Worm (Caenorhabditis elegans) whole organism, L2 larva: ENCODE measurements around the gene catp-2.

ENCODE experiments used
- lin-39 ChIP-seq: fragments of 150-350 bp; optimal IDR thresholded peaks from 2 replicates; lab custom pipeline; 2014; ENCODE audit warnings: missing biosample characterization, missing genetic modification reagents, missing genetic modification characterization
- snpc-4 ChIP-seq: fragments of 150-350 bp; optimal IDR thresholded peaks from 2 replicates; lab custom pipeline; 2014; ENCODE audit warnings: missing biosample characterization, missing genetic modification characterization
- unc-39 ChIP-seq: fragments of 150-350 bp; optimal IDR thresholded peaks from 2 replicates; lab custom pipeline; 2014; ENCODE audit warnings: missing biosample characterization, missing genetic modification characterization
- unc-55 ChIP-seq: fragments of 150-350 bp; sonication (generic microtip); optimal IDR thresholded peaks from 3 replicates; lab custom pipeline; 2014; ENCODE audit warnings: missing biosample characterization, missing genetic modification reagents, missing genetic modification characterization
- ztf-4 ChIP-seq: fragments of 150-350 bp; optimal IDR thresholded peaks from 2 replicates; lab custom pipeline; 2014; ENCODE audit warnings: missing biosample characterization, missing genetic modification characterization

- TF ChIP-seq lin-39 (tag; lab: Kevin White, UChicago) (no peak), unc-55 (GFP tag; lab: Kevin White, UChicago) (no peak), ztf-4 (tag; lab: Kevin White, UChicago) (no peak), unc-39 (tag; lab: Kevin White, UChicago) (no peak), snpc-4 (tag; lab: Kevin White, UChicago) (no peak)
Observed at ce11 chrV:4979060-4979459, 44.6 kb downstream of the catp-2 start, which contains the start of gene srsx-11.
